Worm (Caenorhabditis elegans): ENCODE data around the gene F56H11.2.

DNA sequence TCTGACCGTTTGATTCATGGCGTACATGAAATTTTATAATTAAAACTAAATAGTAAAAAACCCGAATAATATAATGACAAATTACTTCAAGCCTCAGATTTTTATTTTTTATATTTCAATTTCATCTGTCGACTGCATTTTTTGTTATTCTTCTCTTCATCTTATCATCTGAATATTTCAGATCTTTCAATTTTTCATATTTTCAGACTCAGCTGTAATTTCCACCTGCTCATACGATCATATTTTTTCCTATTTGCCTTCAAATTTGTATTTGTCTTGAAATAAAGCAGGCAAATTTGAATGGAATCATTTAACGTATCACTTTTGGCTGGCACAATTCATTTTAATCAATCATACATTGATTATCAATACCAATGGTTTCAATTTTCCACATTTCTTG lies 34.9 kb downstream of the F56H11.2 start, which contains the start of gene sru-4:
- no peak for TF ChIP-seq fkh-4 (tag; optimal IDR thresholded peaks at IDR 0.05; ENCODE audit: borderline replicate concordance)
- no peak for TF ChIP-seq elt-3 (tag; optimal IDR thresholded peaks at IDR 0.05)
- no peak for TF ChIP-seq hlh-17 (GFP tag; optimal IDR thresholded peaks at IDR 0.05; ENCODE audit: borderline replicate concordance)
- TF ChIP-seq xbp-1 (tag; optimal IDR thresholded peaks at IDR 0.05), result no peak
- TF ChIP-seq nhr-19 (GFP tag; conservative IDR thresholded peaks at IDR 0.05), result no peak
- TF ChIP-seq fos-1 (tag; optimal IDR thresholded peaks at IDR 0.05), result no peak
- no peak for TF ChIP-seq mdl-1 (tag; optimal IDR thresholded peaks at IDR 0.05)
- no peak for TF ChIP-seq hlh-4 (tag; optimal IDR thresholded peaks at IDR 0.05)

Measured in whole organism, L1 larva.